Worm (Caenorhabditis elegans): ENCODE results near the gene F53A2.1.
A peak's percentile ranks its signal among the peaks of the same experiment; 100 is the strongest.

The F53A2.1 gene

ce11 chrIII:13272788-13273187, 51.9 kb downstream of the F53A2.1 start:
- TF ChIP-seq sdz-12 (GFP tag; optimal IDR thresholded peaks at IDR 0.05) (no peak), F26F4.8 (GFP tag; conservative IDR thresholded peaks at IDR 0.05) (no peak), zag-1 (tag; optimal IDR thresholded peaks at IDR 0.05) (no peak), hmg-1.1 (GFP tag; IDR thresholded peaks at IDR 0.05) (no peak), nhr-237 (tag; optimal IDR thresholded peaks at IDR 0.05) (no peak), snpc-1.2 (GFP tag; IDR thresholded peaks at IDR 0.05) (no peak), ztf-7 (tag; optimal IDR thresholded peaks at IDR 0.05) (no peak), ctbp-1 (GFP tag; IDR thresholded peaks at IDR 0.05) (no peak), nhr-77 (tag; optimal IDR thresholded peaks at IDR 0.05) (no peak), ztf-11 (tag; optimal IDR thresholded peaks at IDR 0.05) (no peak)

ce11 chrIII:13272227-13272626, 52.4 kb downstream of the F53A2.1 start:
- TF ChIP-seq T20F7.1 (GFP tag; optimal IDR thresholded peaks at IDR 0.05) = no peak
- no peak for TF ChIP-seq mdt-29 (GFP tag; IDR thresholded peaks at IDR 0.05)
- peak; percentile 17 for TF ChIP-seq hlh-30 (tag; optimal IDR thresholded peaks at IDR 0.05; ENCODE audit: insufficient read depth)

All from whole organism, L4 larva.